Fruit fly (Drosophila melanogaster) Kc167 (cell line): ENCODE measurements around the gene CG3062.

Source experiments
- Sin3A ChIP-seq: fragments of >200 bp; optimal IDR thresholded peaks from 2 replicates; lab custom pipeline; 2018; ENCODE audit warnings: missing external identifiers
- h ChIP-seq: fragments of >200 bp; optimal IDR thresholded peaks from 3 replicates; lab custom pipeline; 2018; ENCODE audit warnings: missing external identifiers
- insv ChIP-seq: fragments of >200 bp; optimal IDR thresholded peaks from 3 replicates; lab custom pipeline; 2018; ENCODE audit warnings: missing external identifiers
- psq ChIP-seq: fragments of >200 bp; optimal IDR thresholded peaks from 2 replicates; lab custom pipeline; 2017; ENCODE audit warnings: missing external identifiers
- ttk ChIP-seq: sonication (Bioruptor generic); optimal IDR thresholded peaks from 2 replicates; lab custom pipeline; 2017; ENCODE audit warnings: missing external identifiers

DNA sequence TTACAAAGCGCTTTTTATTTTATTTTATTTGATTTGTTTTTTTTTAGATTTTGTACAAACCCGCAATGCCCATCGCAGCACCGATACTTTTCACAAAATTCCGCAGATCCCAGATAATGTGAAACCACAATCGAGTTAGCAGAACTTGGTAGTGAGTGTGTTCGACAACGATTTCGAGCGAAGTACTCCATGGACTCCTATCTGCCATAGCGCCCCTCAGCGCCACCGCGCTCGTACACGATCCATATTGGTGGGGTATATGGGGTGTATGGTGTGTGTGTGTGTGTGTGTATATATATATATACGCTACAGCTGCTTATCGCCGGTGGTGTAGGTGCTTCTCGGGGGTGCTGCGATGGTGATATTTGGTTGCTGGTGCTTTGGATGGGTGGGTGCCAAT lies 32.2 kb downstream of the CG3062 start:
- no peak for TF ChIP-seq psq (lab: Kevin White, UChicago)
- no peak for TF ChIP-seq h (lab: Kevin White, UChicago)
- TF ChIP-seq insv (lab: Kevin White, UChicago) = no peak
- TF ChIP-seq ttk (lab: Kevin White, UChicago) = no peak
- TF ChIP-seq Sin3A = no peak
